Worm (Caenorhabditis elegans): ENCODE measurements around the gene unc-36.
A peak's percentile ranks its signal among the peaks of the same experiment; 100 is the strongest.

The unc-36 gene

ce11 chrIII:8145971-8146370 lies 55.0 kb downstream of the unc-36 start:
- no peak for TF ChIP-seq zip-8 (tag; optimal IDR thresholded peaks at IDR 0.05)
- TF ChIP-seq lsy-2 (tag; optimal IDR thresholded peaks at IDR 0.05) = no peak
- TF ChIP-seq flh-1 (GFP tag; optimal IDR thresholded peaks at IDR 0.05) = no peak
- no peak for TF ChIP-seq pha-4 (tag; optimal IDR thresholded peaks at IDR 0.05)
- no peak for TF ChIP-seq cnd-1 (tag; optimal IDR thresholded peaks at IDR 0.05)
- TF ChIP-seq ces-1 (GFP tag; optimal IDR thresholded peaks at IDR 0.05) = no peak
- TF ChIP-seq mls-2 (tag; optimal IDR thresholded peaks at IDR 0.05) = no peak

DNA sequence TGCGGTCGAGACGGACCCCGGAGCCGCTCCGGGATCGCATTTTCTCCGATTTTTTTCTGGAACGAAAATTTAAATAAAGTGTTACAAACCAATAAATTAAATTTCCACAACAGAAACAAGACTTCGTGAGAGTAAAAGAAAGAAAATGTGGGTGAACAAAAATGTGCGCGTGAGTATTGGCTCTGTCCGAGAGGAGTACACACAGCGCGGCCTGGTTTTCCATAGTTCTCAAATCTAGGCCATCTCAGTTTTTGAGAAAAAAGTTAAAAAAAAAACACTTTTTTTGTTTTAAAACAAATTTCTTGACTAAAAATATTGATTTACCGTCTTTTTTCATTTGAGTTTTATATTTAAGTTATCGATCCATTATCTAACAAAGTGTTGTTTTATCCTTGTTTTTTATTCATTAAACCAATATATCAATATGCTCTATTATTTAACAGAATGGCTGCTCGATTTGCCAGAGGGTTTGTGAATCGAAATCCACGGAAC lies 56.4 kb downstream of the unc-36 start, which contains the start of the genes C14B9.8 and mrpl-18:
Gene C14B9.8 (minus strand): TSS at position 56 of the 492 bp plus-strand sequence.
Gene mrpl-18 (plus strand): TSS at position 442 of the 492 bp plus-strand sequence.
- no peak for TF ChIP-seq sem-2 (GFP tag; optimal IDR thresholded peaks at IDR 0.05)
- TF ChIP-seq mls-2 (tag; optimal IDR thresholded peaks at IDR 0.05) = no peak
- TF ChIP-seq nhr-2 (tag; optimal IDR thresholded peaks at IDR 0.05) = no peak
- no peak for TF ChIP-seq ham-2 (GFP tag; optimal IDR thresholded peaks at IDR 0.05)
- no peak for TF ChIP-seq flh-1 (GFP tag; optimal IDR thresholded peaks at IDR 0.05)
- no peak for TF ChIP-seq lin-32 (GFP tag; optimal IDR thresholded peaks at IDR 0.05)
- no peak for TF ChIP-seq nhr-28 (tag; optimal IDR thresholded peaks at IDR 0.05)
- no peak for TF ChIP-seq ceh-83 (GFP tag; optimal IDR thresholded peaks at IDR 0.05)
- no peak for TF ChIP-seq bed-3 (GFP tag; optimal IDR thresholded peaks at IDR 0.05)
- no peak for TF ChIP-seq M03D4.4 (tag; optimal IDR thresholded peaks at IDR 0.05)
- peak; percentile 19 for TF ChIP-seq mab-5 (tag; optimal IDR thresholded peaks at IDR 0.05)
- no peak for TF ChIP-seq ceh-43 (GFP tag; optimal IDR thresholded peaks at IDR 0.05)
- peak; percentile 43 for TF ChIP-seq lsy-2 (tag; optimal IDR thresholded peaks at IDR 0.05)
- TF ChIP-seq tbx-8 (GFP tag; optimal IDR thresholded peaks at IDR 0.05) = no peak
- TF ChIP-seq hlh-1 (tag; optimal IDR thresholded peaks at IDR 0.05) = no peak
- no peak for TF ChIP-seq elt-3 (tag; optimal IDR thresholded peaks at IDR 0.05)
- TF ChIP-seq lin-13 (tag; optimal IDR thresholded peaks at IDR 0.05) = no peak
- no peak for TF ChIP-seq unc-62 (GFP tag; optimal IDR thresholded peaks at IDR 0.05)
- no peak for TF ChIP-seq unc-39 (tag; optimal IDR thresholded peaks at IDR 0.05)
- TF ChIP-seq drap-1 (GFP tag; optimal IDR thresholded peaks at IDR 0.05) = no peak
- no peak for TF ChIP-seq ztf-11 (tag; optimal IDR thresholded peaks at IDR 0.05)
- TF ChIP-seq unc-120 (tag; optimal IDR thresholded peaks at IDR 0.05; ENCODE audit: poor library complexity, severe bottlenecking) = no peak
- no peak for TF ChIP-seq zip-8 (tag; optimal IDR thresholded peaks at IDR 0.05)
- TF ChIP-seq blmp-1 (tag; optimal IDR thresholded peaks at IDR 0.05) = no peak
- no peak for TF ChIP-seq nhr-76 (tag; optimal IDR thresholded peaks at IDR 0.05)
- TF ChIP-seq nhr-237 (tag; optimal IDR thresholded peaks at IDR 0.05) = peak; percentile 38
